Fruit fly (Drosophila melanogaster): ENCODE results near the gene CG1486.

The CG1486 gene

dm6 chrX:21315852-21316251 is 8.0 kb upstream of the CG1486 start, which contains the start of gene Rpt6 (continued):
- TF ChIP-seq CG13624 (GFP tag; optimal IDR thresholded peaks at IDR 0.05), result peak; percentile 10
- peak; percentile 20 for TF ChIP-seq CG33213 (GFP tag; optimal IDR thresholded peaks at IDR 0.05)
- TF ChIP-seq Sin3A (optimal IDR thresholded peaks at IDR 0.05), result peak; percentile 7
- TF ChIP-seq sug (tag; optimal IDR thresholded peaks at IDR 0.05), result no peak
- TF ChIP-seq GATAe (GFP tag; conservative IDR thresholded peaks at IDR 0.05), result no peak
- TF ChIP-seq CG6791 (GFP tag; IDR thresholded peaks at IDR 0.05; ENCODE audit: partially characterized antibody), result peak; percentile 86
- TF ChIP-seq Ets97D (GFP tag; optimal IDR thresholded peaks at IDR 0.05), result peak; percentile 39
- peak; percentile 43 for TF ChIP-seq gfzf (GFP tag; optimal IDR thresholded peaks at IDR 0.05)
- TF ChIP-seq Dek (tag; optimal IDR thresholded peaks at IDR 0.05), result no peak
- peak; percentile 47 for TF ChIP-seq phol (tag; optimal IDR thresholded peaks at IDR 0.05)
- TF ChIP-seq Sry-δ (GFP tag; optimal IDR thresholded peaks at IDR 0.05), result peak; percentile 94
- TF ChIP-seq ap (GFP tag; IDR thresholded peaks at IDR 0.05), result no peak
- TF ChIP-seq zen2 (GFP tag; IDR thresholded peaks at IDR 0.05; ENCODE audit: partially characterized antibody), result peak; percentile 66; the same call in 1 of the 3 replicates
- peak; percentile 45 for TF ChIP-seq CG14710 (tag; optimal IDR thresholded peaks at IDR 0.05)
- peak; percentile 50 for TF ChIP-seq CG15514 (GFP tag; optimal IDR thresholded peaks at IDR 0.05)
- TF ChIP-seq CoRest (tag; optimal IDR thresholded peaks at IDR 0.05), result peak; percentile 13
- peak; percentile 14 for TF ChIP-seq CHES-1-like (GFP tag; optimal IDR thresholded peaks at IDR 0.05)

dm6 chrX:21317422-21317821 is 6.4 kb upstream of the CG1486 start, which contains the start of gene CG1801:
Gene CG1801, minus strand, starts transcription at chrX:21317522.
- TF ChIP-seq B-H2 (GFP tag; optimal IDR thresholded peaks at IDR 0.05) (no peak), CG18599 (GFP tag; optimal IDR thresholded peaks at IDR 0.05) (no peak), fd3F (GFP tag; optimal IDR thresholded peaks at IDR 0.05) (no peak), CG3838 (GFP tag; optimal IDR thresholded peaks at IDR 0.05) (no peak), Hey (tag; optimal IDR thresholded peaks at IDR 0.05) (no peak), bbx (GFP tag; IDR thresholded peaks at IDR 0.05; ENCODE audit: partially characterized antibody) (0 out of 2 replicates have a peak, but pooled peaks have one; percentile 23), hkb (optimal IDR thresholded peaks at IDR 0.05) (no peak), hkb (GFP tag; IDR thresholded peaks at IDR 0.05) (no peak), insv (GFP tag; optimal IDR thresholded peaks at IDR 0.05) (no peak), sens (GFP tag) (peak; percentile 9), CG15269 (tag; optimal IDR thresholded peaks at IDR 0.05) (no peak), Xbp1 (GFP tag; optimal IDR thresholded peaks at IDR 0.05) (no peak), CG4328 (GFP tag; optimal IDR thresholded peaks at IDR 0.05) (no peak), CG6175 (GFP tag; IDR thresholded peaks at IDR 0.05) (no peak), Nf-YB (GFP tag; optimal IDR thresholded peaks at IDR 0.05) (no peak), prd (optimal IDR thresholded peaks at IDR 0.05) (no peak), prd (GFP tag; IDR thresholded peaks at IDR 0.05) (no peak), disco-r (GFP tag; optimal IDR thresholded peaks at IDR 0.05) (no peak), CG10274 (GFP tag; optimal IDR thresholded peaks at IDR 0.05) (no peak), CG13624 (GFP tag; optimal IDR thresholded peaks at IDR 0.05) (no peak)

dm6 chrX:21319202-21319772 is 4.6 kb upstream of the CG1486 start, which contains the start of the genes SLIRP1 and anox:
Gene SLIRP1, minus strand, starts transcription at chrX:21319296.
Gene anox, minus strand, starts transcription at chrX:21319296.
- TF ChIP-seq CG14965 (GFP tag; optimal IDR thresholded peaks at IDR 0.05; ENCODE audit: borderline replicate concordance) (no peak), E2f1 (GFP tag; IDR thresholded peaks at IDR 0.05) (peak; percentile 85), otp (GFP tag; IDR thresholded peaks at IDR 0.05) (no peak), CG14050 (GFP tag; IDR thresholded peaks at IDR 0.05) (peak; percentile 60; the same call in 2 of the 3 replicates), NfI (GFP tag; optimal IDR thresholded peaks at IDR 0.05) (peak; percentile 85), br (optimal IDR thresholded peaks at IDR 0.05) (no peak), CG8089 (GFP tag; optimal IDR thresholded peaks at IDR 0.05) (peak; percentile 61), CG12155 (GFP tag; optimal IDR thresholded peaks at IDR 0.05) (peak; percentile 77), Dfd (GFP tag; optimal IDR thresholded peaks at IDR 0.05) (no peak), trh (GFP tag; optimal IDR thresholded peaks at IDR 0.05) (peak; percentile 81), rib (GFP tag; IDR thresholded peaks at IDR 0.05) (0 out of 2 replicates have a peak, but pooled peaks have one; percentile 33), CG34224 (GFP tag; IDR thresholded peaks at IDR 0.05; ENCODE audit: partially characterized antibody) (no peak), H15 (GFP tag; IDR thresholded peaks at IDR 0.05) (peak; percentile 72), CG10462 (GFP tag; optimal IDR thresholded peaks at IDR 0.05) (peak; percentile 70), gfzf (GFP tag; optimal IDR thresholded peaks at IDR 0.05) (no peak), dan (GFP tag; IDR thresholded peaks at IDR 0.05) (no peak)
